Worm (Caenorhabditis elegans) whole organism, L1 larva: Measurements from ENCODE around the gene pinn-1.

Experiments used
- C04F5.9 ChIP-seq: sonication (generic microtip); optimal IDR thresholded peaks from 2 replicates; lab custom pipeline; 2016; ENCODE audit warnings: missing genetic modification characterization, missing compliant biosample characterization
- C16A3.4 ChIP-seq: fragments of 150-350 bp; optimal IDR thresholded peaks from 2 replicates; lab custom pipeline; 2014; ENCODE audit warnings: missing biosample characterization, missing genetic modification characterization
- F16B12.6 ChIP-seq: fragments of 150-350 bp; optimal IDR thresholded peaks from 2 replicates; lab custom pipeline; 2014; ENCODE audit warnings: missing biosample characterization, missing genetic modification characterization
- Y116A8C.19 ChIP-seq: sonication (generic microtip); optimal IDR thresholded peaks from 2 replicates; lab custom pipeline; 2016; ENCODE audit warnings: missing compliant biosample characterization, missing genetic modification characterization, borderline replicate concordance
- aha-1 ChIP-seq: fragments of 150-350 bp; optimal IDR thresholded peaks from 2 replicates; lab custom pipeline; 2014; ENCODE audit warnings: missing biosample characterization, missing genetic modification characterization
- alr-1 ChIP-seq: fragments of 200-800 bp; sonication (Bioruptor generic); optimal IDR thresholded peaks from 2 replicates; lab custom pipeline; 2018; ENCODE audit warnings: borderline replicate concordance, mild to moderate bottlenecking, missing genetic modification characterization, missing compliant biosample characterization
- ama-1 ChIP-seq: fragments of 150-350 bp; optimal IDR thresholded peaks from 2 replicates; lab custom pipeline; 2014
- ceh-63 ChIP-seq: fragments of 200-800 bp; sonication (Bioruptor generic); optimal IDR thresholded peaks from 2 replicates; lab custom pipeline; 2018; ENCODE audit warnings: mild to moderate bottlenecking, missing genetic modification characterization, missing compliant biosample characterization
- efl-3 ChIP-seq: fragments of 200-800 bp; sonication (Bioruptor generic); optimal IDR thresholded peaks from 2 replicates; lab custom pipeline; 2018; ENCODE audit warnings: mild to moderate bottlenecking, missing genetic modification characterization, missing compliant biosample characterization
- ets-5 ChIP-seq: fragments of 200-800 bp; sonication (Bioruptor generic); IDR thresholded peaks from 2 replicates; pipeline ENCODE4 v1.3.6; 2022; ENCODE audit warnings: missing genetic modification characterization, missing compliant biosample characterization
- fkh-4 ChIP-seq: sonication (generic microtip); optimal IDR thresholded peaks from 2 replicates; lab custom pipeline; 2016; ENCODE audit warnings: missing compliant biosample characterization, missing genetic modification characterization, borderline replicate concordance
- grh-1 ChIP-seq: fragments of 200-800 bp; sonication (Bioruptor generic); IDR thresholded peaks from 2 replicates; pipeline ENCODE4 v1.3.6; 2022; ENCODE audit warnings: missing genetic modification reagents, missing genetic modification characterization, missing compliant biosample characterization
- hlh-4 ChIP-seq: sonication (generic microtip); optimal IDR thresholded peaks from 2 replicates; lab custom pipeline; 2016; ENCODE audit warnings: mild to moderate bottlenecking, missing genetic modification characterization, missing compliant biosample characterization
- isw-1 ChIP-seq: fragments of 200-800 bp; sonication (Bioruptor generic); IDR thresholded peaks from 2 replicates; pipeline ENCODE4 v1.3.6; 2022; ENCODE audit warnings: missing genetic modification characterization, missing compliant biosample characterization
- jun-1 ChIP-seq: fragments of 150-350 bp; optimal IDR thresholded peaks from 2 replicates; lab custom pipeline; 2014; ENCODE audit warnings: missing biosample characterization, missing genetic modification reagents, missing genetic modification characterization
- lin-13 ChIP-seq: fragments of 150-350 bp; optimal IDR thresholded peaks from 2 replicates; lab custom pipeline; 2014; ENCODE audit warnings: missing biosample characterization, missing genetic modification reagents, missing genetic modification characterization
- lin-14 ChIP-seq: fragments of 200-800 bp; sonication (Bioruptor generic); optimal IDR thresholded peaks from 2 replicates; lab custom pipeline; 2018; ENCODE audit warnings: mild to moderate bottlenecking, missing genetic modification characterization, moderate library complexity, missing compliant biosample characterization
- lin-39 ChIP-seq: fragments of 150-350 bp; optimal IDR thresholded peaks from 2 replicates; lab custom pipeline; 2014; ENCODE audit warnings: missing biosample characterization, missing genetic modification reagents, missing genetic modification characterization
- nhr-237 ChIP-seq: fragments of 150-350 bp; optimal IDR thresholded peaks from 2 replicates; lab custom pipeline; 2014; ENCODE audit warnings: missing biosample characterization, missing genetic modification characterization
- nhr-28 ChIP-seq: fragments of 150-350 bp; optimal IDR thresholded peaks from 2 replicates; lab custom pipeline; 2014; ENCODE audit warnings: missing biosample characterization, missing genetic modification characterization
- nhr-71 ChIP-seq: sonication (generic microtip); optimal IDR thresholded peaks from 2 replicates; lab custom pipeline; 2016; ENCODE audit warnings: mild to moderate bottlenecking, missing genetic modification characterization, moderate library complexity, missing compliant biosample characterization
- nhr-76 ChIP-seq: sonication (generic microtip); optimal IDR thresholded peaks from 2 replicates; lab custom pipeline; 2017; ENCODE audit warnings: missing biosample characterization, missing genetic modification characterization
- nhr-84 ChIP-seq: sonication (generic microtip); optimal IDR thresholded peaks from 2 replicates; lab custom pipeline; 2017; ENCODE audit warnings: missing biosample characterization, missing genetic modification characterization
- nhr-90 ChIP-seq: sonication (generic microtip); optimal IDR thresholded peaks from 2 replicates; lab custom pipeline; 2016; ENCODE audit warnings: mild to moderate bottlenecking, missing genetic modification characterization, missing compliant biosample characterization; ENCODE audit not compliant: poor library complexity
- snpc-4 ChIP-seq: fragments of 150-350 bp; optimal IDR thresholded peaks from 2 replicates; lab custom pipeline; 2014; ENCODE audit warnings: missing biosample characterization, missing genetic modification characterization
- snu-23 ChIP-seq: sonication (generic microtip); optimal IDR thresholded peaks from 2 replicates; lab custom pipeline; 2016; ENCODE audit warnings: missing genetic modification characterization, missing compliant biosample characterization
- sox-4 ChIP-seq: sonication (generic microtip); optimal IDR thresholded peaks from 2 replicates; lab custom pipeline; 2016; ENCODE audit warnings: missing genetic modification characterization, missing compliant biosample characterization
- sup-37 ChIP-seq: fragments of 200-800 bp; sonication (Bioruptor generic); optimal IDR thresholded peaks from 2 replicates; lab custom pipeline; 2018; ENCODE audit warnings: mild to moderate bottlenecking, missing genetic modification characterization, missing compliant biosample characterization
- swsn-7 ChIP-seq: sonication (generic microtip); optimal IDR thresholded peaks from 2 replicates; lab custom pipeline; 2016; ENCODE audit warnings: missing genetic modification characterization, missing compliant biosample characterization
- unc-86 ChIP-seq: sonication (generic microtip); optimal IDR thresholded peaks from 2 replicates; lab custom pipeline; 2016; ENCODE audit warnings: missing genetic modification characterization, missing compliant biosample characterization
- unc-98 ChIP-seq: fragments of 200-800 bp; sonication (Bioruptor generic); IDR thresholded peaks from 2 replicates; pipeline ENCODE4 v1.3.6; 2022; ENCODE audit warnings: missing genetic modification characterization, missing compliant biosample characterization
- vab-15 ChIP-seq: sonication (generic microtip); optimal IDR thresholded peaks from 2 replicates; lab custom pipeline; 2017; ENCODE audit warnings: missing genotype, mild to moderate bottlenecking, missing genetic modification characterization, missing compliant biosample characterization
- xbp-1 ChIP-seq: sonication (generic microtip); optimal IDR thresholded peaks from 2 replicates; lab custom pipeline; 2016; ENCODE audit warnings: missing genetic modification characterization, missing compliant biosample characterization
- zag-1 ChIP-seq: fragments of 150-350 bp; optimal IDR thresholded peaks from 2 replicates; lab custom pipeline; 2014; ENCODE audit warnings: missing biosample characterization, missing genetic modification characterization
- zip-4 ChIP-seq: fragments of 200-800 bp; sonication (Bioruptor generic); optimal IDR thresholded peaks from 2 replicates; lab custom pipeline; 2018; ENCODE audit warnings: mild to moderate bottlenecking, missing genetic modification characterization, moderate library complexity, missing compliant biosample characterization
- ztf-11 ChIP-seq, 2 experiments: sonication (generic microtip); optimal IDR thresholded peaks; 2 replicates each; lab custom pipeline; 2016 to 2017; ENCODE audit warnings: missing genetic modification characterization in 2 of 2, missing biosample characterization in 1 of 2, missing compliant biosample characterization in 1 of 2

Gene pinn-1

ce11 chrII:2881088-2881487 lies 7.7 kb downstream of the pinn-1 start:
- no peak for TF ChIP-seq snpc-4 (tag; lab: Kevin White, UChicago)
- peak; percentile 16 for TF ChIP-seq lin-13 (GFP tag; lab: Kevin White, UChicago)
- TF ChIP-seq hlh-4 (tag; lab: Kevin White, UChicago), result no peak
- no peak for TF ChIP-seq nhr-76 (tag; lab: Kevin White, UChicago)

ce11 chrII:2878909-2879308 lies 9.9 kb downstream of the pinn-1 start:
- no peak for TF ChIP-seq ztf-11 (tag; optimal IDR thresholded peaks at IDR 0.05; lab: Kevin White, UChicago)
- TF ChIP-seq hlh-4 (tag; lab: Kevin White, UChicago), result no peak
- TF ChIP-seq nhr-71, result no peak
- TF ChIP-seq lin-39, result no peak
- no peak for TF ChIP-seq fkh-4 (tag; lab: Kevin White, UChicago)
- TF ChIP-seq swsn-7, result no peak
- no peak for TF ChIP-seq nhr-84 (tag; lab: Kevin White, UChicago)
- no peak for TF ChIP-seq zag-1 (tag; lab: Kevin White, UChicago)
- no peak for TF ChIP-seq nhr-28 (tag; lab: Kevin White, UChicago)
- TF ChIP-seq jun-1, result no peak

ce11 chrII:2874801-2875200 lies 14.0 kb downstream of the pinn-1 start, which contains the start of gene Y110A2AL.1:
Gene Y110A2AL.1 (plus strand): TSS chrII:2875101.
- no peak for TF ChIP-seq sup-37 (GFP tag; lab: Kevin White, UChicago)
- TF ChIP-seq ama-1 (lab: Kevin White, UChicago), result no peak
- no peak for TF ChIP-seq grh-1 (GFP tag; lab: Robert Waterston, UW)
- TF ChIP-seq ceh-63 (GFP tag; lab: Kevin White, UChicago), result no peak
- TF ChIP-seq xbp-1 (tag; lab: Kevin White, UChicago), result no peak
- TF ChIP-seq lin-14, result no peak
- TF ChIP-seq unc-98, result no peak
- TF ChIP-seq nhr-90 (tag; lab: Kevin White, UChicago), result no peak
- TF ChIP-seq vab-15 (tag; lab: Kevin White, UChicago), result no peak
- TF ChIP-seq nhr-237 (tag; lab: Kevin White, UChicago), result no peak
- TF ChIP-seq Y116A8C.19 (tag; lab: Kevin White, UChicago), result no peak
- no peak for TF ChIP-seq nhr-76 (tag; lab: Kevin White, UChicago)
- TF ChIP-seq sox-4, result no peak
- no peak for TF ChIP-seq snu-23 (GFP tag; lab: Kevin White, UChicago)

ce11 chrII:2871816-2872215 lies 17.0 kb downstream of the pinn-1 start, which contains the start of gene Y110A2AL.10:
Gene Y110A2AL.10 (minus strand): TSS chrII:2871916.
- no peak for TF ChIP-seq unc-86 (tag; lab: Kevin White, UChicago)
- TF ChIP-seq C16A3.4 (tag; lab: Kevin White, UChicago), result no peak
- TF ChIP-seq efl-3 (GFP tag; lab: Kevin White, UChicago), result no peak
- no peak for TF ChIP-seq ets-5
- TF ChIP-seq F16B12.6 (tag; lab: Kevin White, UChicago), result no peak
- no peak for TF ChIP-seq alr-1 (tag; lab: Kevin White, UChicago)
- TF ChIP-seq fkh-4 (tag; lab: Kevin White, UChicago), result no peak
- no peak for TF ChIP-seq lin-39
- no peak for TF ChIP-seq aha-1 (tag; lab: Kevin White, UChicago)
- no peak for TF ChIP-seq isw-1 (GFP tag; lab: Robert Waterston, UW)
- no peak for TF ChIP-seq zip-4 (GFP tag; lab: Kevin White, UChicago)
- TF ChIP-seq nhr-84 (tag; lab: Kevin White, UChicago), result no peak
- TF ChIP-seq xbp-1 (tag; lab: Kevin White, UChicago), result no peak
- no peak for TF ChIP-seq nhr-90 (tag; lab: Kevin White, UChicago)
- no peak for TF ChIP-seq C04F5.9 (tag; lab: Kevin White, UChicago)
